Worm (Caenorhabditis elegans) whole organism, late embryonic: ENCODE results near the gene rga-5.

ENCODE experiments used
- C08G9.2 ChIP-seq: sonication (generic microtip); optimal IDR thresholded peaks from 2 replicates; lab custom pipeline; 2016; ENCODE audit warnings: mild to moderate bottlenecking, missing genetic modification characterization, moderate library complexity, missing compliant biosample characterization
- C38D4.7 ChIP-seq: fragments of 200-800 bp; sonication (Bioruptor generic); optimal IDR thresholded peaks from 2 replicates; lab custom pipeline; 2018; ENCODE audit warnings: mild to moderate bottlenecking, missing genetic modification characterization, moderate library complexity, missing compliant biosample characterization
- ahr-1 ChIP-seq: sonication (generic microtip); optimal IDR thresholded peaks from 2 replicates; lab custom pipeline; 2016; ENCODE audit warnings: missing genetic modification characterization, missing compliant biosample characterization
- ama-1 ChIP-seq: fragments of 150-350 bp; optimal IDR thresholded peaks from 2 replicates; lab custom pipeline; 2014
- ceh-14 ChIP-seq: sonication (generic microtip); optimal IDR thresholded peaks from 2 replicates; lab custom pipeline; 2016; ENCODE audit warnings: missing genotype, missing genetic modification characterization, missing compliant biosample characterization
- ceh-19 ChIP-seq: fragments of 200-800 bp; sonication (Bioruptor generic); optimal IDR thresholded peaks from 2 replicates; lab custom pipeline; 2018; ENCODE audit warnings: mild to moderate bottlenecking, missing genetic modification characterization, missing compliant biosample characterization
- ceh-2 ChIP-seq: sonication (generic microtip); optimal IDR thresholded peaks from 2 replicates; lab custom pipeline; 2016; ENCODE audit warnings: missing genotype, missing genetic modification characterization, missing compliant biosample characterization
- ceh-30 ChIP-seq: fragments of 150-350 bp; optimal IDR thresholded peaks from 2 replicates; lab custom pipeline; 2014; ENCODE audit warnings: missing biosample characterization, missing genetic modification characterization
- ceh-34 ChIP-seq: sonication (generic microtip); optimal IDR thresholded peaks from 2 replicates; lab custom pipeline; 2016; ENCODE audit warnings: mild to moderate bottlenecking, missing genetic modification characterization, missing compliant biosample characterization
- ceh-45 ChIP-seq: fragments of 200-800 bp; sonication (Bioruptor generic); IDR thresholded peaks from 2 replicates; pipeline ENCODE4 v1.3.6; 2022; ENCODE audit warnings: missing genetic modification reagents, missing genetic modification characterization, missing compliant biosample characterization
- ceh-48 ChIP-seq: sonication (generic microtip); optimal IDR thresholded peaks from 2 replicates; lab custom pipeline; 2016; ENCODE audit warnings: missing genetic modification characterization, inconsistent platforms, missing compliant biosample characterization
- che-1 ChIP-seq: sonication (generic microtip); optimal IDR thresholded peaks from 2 replicates; lab custom pipeline; 2016; ENCODE audit warnings: mild to moderate bottlenecking, missing genetic modification characterization, missing compliant biosample characterization
- dmd-4 ChIP-seq: sonication (generic microtip); optimal IDR thresholded peaks from 2 replicates; lab custom pipeline; 2016; ENCODE audit warnings: borderline replicate concordance, missing genetic modification characterization, missing compliant biosample characterization
- elt-2 ChIP-seq: sonication (generic microtip); optimal IDR thresholded peaks from 2 replicates; lab custom pipeline; 2016; ENCODE audit warnings: missing genetic modification reagents, missing genetic modification characterization, missing compliant biosample characterization
- elt-4 ChIP-seq: sonication (generic microtip); optimal IDR thresholded peaks from 2 replicates; lab custom pipeline; 2016; ENCODE audit warnings: missing genetic modification characterization, missing compliant biosample characterization
- ets-4 ChIP-seq: sonication (generic microtip); optimal IDR thresholded peaks from 2 replicates; lab custom pipeline; 2016; ENCODE audit warnings: missing genetic modification characterization, missing compliant biosample characterization
- fax-1 ChIP-seq: sonication (generic microtip); optimal IDR thresholded peaks from 2 replicates; lab custom pipeline; 2016; ENCODE audit warnings: missing genotype, missing genetic modification characterization, missing compliant biosample characterization
- hlh-6 ChIP-seq: sonication (generic microtip); optimal IDR thresholded peaks from 2 replicates; lab custom pipeline; 2016; ENCODE audit warnings: missing genotype, missing genetic modification characterization, missing compliant biosample characterization
- lin-11 ChIP-seq: fragments of 200-800 bp; sonication (Bioruptor generic); optimal IDR thresholded peaks from 2 replicates; lab custom pipeline; 2018; ENCODE audit warnings: mild to moderate bottlenecking, missing genetic modification characterization, missing compliant biosample characterization
- madf-2 ChIP-seq: sonication (generic microtip); optimal IDR thresholded peaks from 2 replicates; lab custom pipeline; 2017; ENCODE audit warnings: missing genetic modification characterization, missing compliant biosample characterization
- mec-3 ChIP-seq: sonication (generic microtip); optimal IDR thresholded peaks from 2 replicates; lab custom pipeline; 2016; ENCODE audit warnings: borderline replicate concordance, missing genetic modification characterization, missing compliant biosample characterization
- nfya-1 ChIP-seq: sonication (generic microtip); optimal IDR thresholded peaks from 2 replicates; lab custom pipeline; 2017; ENCODE audit warnings: missing genetic modification characterization, mild to moderate bottlenecking, missing compliant biosample characterization, antibody characterized with exemption, moderate library complexity
- nhr-11 ChIP-seq: fragments of 150-350 bp; optimal IDR thresholded peaks from 2 replicates; lab custom pipeline; 2014; ENCODE audit warnings: missing biosample characterization, missing genetic modification characterization
- odd-2 ChIP-seq: sonication (generic microtip); optimal IDR thresholded peaks from 2 replicates; lab custom pipeline; 2017; ENCODE audit warnings: antibody characterized with exemption, mild to moderate bottlenecking, missing genetic modification characterization, missing compliant biosample characterization
- pax-1 ChIP-seq: fragments of 150-350 bp; optimal IDR thresholded peaks from 2 replicates; lab custom pipeline; 2014; ENCODE audit warnings: missing biosample characterization, missing genetic modification characterization
- pha-4 ChIP-seq: fragments of 150-350 bp; optimal IDR thresholded peaks from 2 replicates; lab custom pipeline; 2018; ENCODE audit warnings: missing biosample characterization, missing genetic modification reagents, missing genetic modification characterization
- pqm-1 ChIP-seq: sonication (generic microtip); optimal IDR thresholded peaks from 2 replicates; lab custom pipeline; 2016; ENCODE audit warnings: missing genetic modification characterization, missing compliant biosample characterization
- pros-1 ChIP-seq: fragments of 150-350 bp; optimal IDR thresholded peaks from 2 replicates; lab custom pipeline; 2014; ENCODE audit warnings: missing biosample characterization, missing genetic modification reagents, missing genetic modification characterization
- ref-2 ChIP-seq: sonication (generic microtip); optimal IDR thresholded peaks from 2 replicates; lab custom pipeline; 2016; ENCODE audit warnings: missing genetic modification characterization, missing compliant biosample characterization
- rnt-1 ChIP-seq: sonication (generic microtip); optimal IDR thresholded peaks from 2 replicates; lab custom pipeline; 2016; ENCODE audit warnings: missing genetic modification characterization, missing compliant biosample characterization
- sdc-2 ChIP-seq: sonication (generic microtip); optimal IDR thresholded peaks from 2 replicates; lab custom pipeline; 2016; ENCODE audit warnings: missing genotype, missing genetic modification characterization, missing compliant biosample characterization
- sox-2 ChIP-seq: fragments of 200-800 bp; sonication (Bioruptor generic); IDR thresholded peaks from 2 replicates; pipeline ENCODE4 v1.3.6; 2022; ENCODE audit warnings: missing genetic modification reagents, missing genetic modification characterization, missing compliant biosample characterization
- sox-4 ChIP-seq: sonication (generic microtip); optimal IDR thresholded peaks from 2 replicates; lab custom pipeline; 2017; ENCODE audit warnings: mild to moderate bottlenecking, missing genetic modification characterization, inconsistent platforms, missing compliant biosample characterization
- tbx-7 ChIP-seq: sonication (generic microtip); optimal IDR thresholded peaks from 2 replicates; lab custom pipeline; 2016; ENCODE audit warnings: missing genotype, missing genetic modification characterization, missing compliant biosample characterization
- ttx-3 ChIP-seq: sonication (generic microtip); optimal IDR thresholded peaks from 2 replicates; lab custom pipeline; 2016; ENCODE audit warnings: missing genetic modification reagents, missing genetic modification characterization, missing compliant biosample characterization
- unc-42 ChIP-seq: sonication (generic microtip); optimal IDR thresholded peaks from 2 replicates; lab custom pipeline; 2016; ENCODE audit warnings: missing genotype, missing genetic modification characterization, missing compliant biosample characterization
- unc-55 ChIP-seq: sonication (generic microtip); optimal IDR thresholded peaks from 2 replicates; lab custom pipeline; 2017; ENCODE audit warnings: missing biosample characterization, missing genetic modification reagents, missing genetic modification characterization
- unc-86 ChIP-seq: sonication (generic microtip); optimal IDR thresholded peaks from 2 replicates; lab custom pipeline; 2016; ENCODE audit warnings: missing genetic modification characterization, missing compliant biosample characterization
- ztf-16 ChIP-seq: sonication (generic microtip); optimal IDR thresholded peaks from 2 replicates; lab custom pipeline; 2017; ENCODE audit warnings: missing genetic modification characterization, missing compliant biosample characterization

The rga-5 gene

ce11 chrIV:13827586-13827985, at the start of gene rga-5:
rga-5 (plus strand) TSS chrIV:13827886.
- TF ChIP-seq C38D4.7 (GFP tag; lab: Kevin White, UChicago) (no peak), mec-3 (no peak), ceh-30 (tag; lab: Kevin White, UChicago) (no peak), ceh-2 (tag; lab: Kevin White, UChicago) (no peak), unc-86 (tag; lab: Kevin White, UChicago) (no peak), sox-4 (tag; lab: Kevin White, UChicago) (no peak), pax-1 (tag; lab: Kevin White, UChicago) (no peak), dmd-4 (tag; lab: Kevin White, UChicago) (no peak), hlh-6 (tag; lab: Kevin White, UChicago) (no peak), ceh-19 (GFP tag; lab: Kevin White, UChicago) (no peak), ama-1 (lab: Kevin White, UChicago) (no peak)

ce11 chrIV:13778710-13779109, 49.0 kb upstream of the rga-5 start, which contains the start of gene gly-10:
gly-10 (plus strand) TSS chrIV:13779096.
- no peak for TF ChIP-seq nfya-1
- TF ChIP-seq pha-4 (tag; lab: Kevin White, UChicago), result no peak
- no peak for TF ChIP-seq ztf-16 (tag; lab: Kevin White, UChicago)
- no peak for TF ChIP-seq odd-2 (tag; lab: Kevin White, UChicago)
- TF ChIP-seq ceh-45 (GFP tag; lab: Robert Waterston, UW), result no peak
- no peak for TF ChIP-seq unc-55 (GFP tag; lab: Kevin White, UChicago)
- no peak for TF ChIP-seq unc-42 (tag; lab: Kevin White, UChicago)
- TF ChIP-seq pqm-1 (tag; lab: Kevin White, UChicago), result no peak
- no peak for TF ChIP-seq che-1
- no peak for TF ChIP-seq dmd-4 (tag; lab: Kevin White, UChicago)
- TF ChIP-seq rnt-1 (tag; lab: Kevin White, UChicago), result no peak
- TF ChIP-seq ceh-14, result no peak
- TF ChIP-seq ttx-3 (tag; lab: Kevin White, UChicago), result no peak
- no peak for TF ChIP-seq ets-4 (tag; lab: Kevin White, UChicago)
- no peak for TF ChIP-seq sdc-2 (tag; lab: Kevin White, UChicago)
- TF ChIP-seq tbx-7 (tag; lab: Kevin White, UChicago), result no peak
- no peak for TF ChIP-seq pros-1 (tag; lab: Kevin White, UChicago)

- no peak for TF ChIP-seq C08G9.2 (tag; lab: Kevin White, UChicago)
- TF ChIP-seq madf-2, result no peak
- TF ChIP-seq ztf-16 (tag; lab: Kevin White, UChicago), result no peak
- no peak for TF ChIP-seq ref-2 (tag; lab: Kevin White, UChicago)
- TF ChIP-seq sox-2, result no peak
- TF ChIP-seq ceh-48 (tag; lab: Kevin White, UChicago), result no peak
- no peak for TF ChIP-seq rnt-1 (tag; lab: Kevin White, UChicago)
- no peak for TF ChIP-seq fax-1 (tag; lab: Kevin White, UChicago)
- TF ChIP-seq C38D4.7 (GFP tag; lab: Kevin White, UChicago), result no peak
- TF ChIP-seq elt-2 (tag; lab: Kevin White, UChicago), result no peak
- no peak for TF ChIP-seq ahr-1 (tag; lab: Kevin White, UChicago)
- TF ChIP-seq sdc-2 (tag; lab: Kevin White, UChicago), result no peak
- no peak for TF ChIP-seq elt-4 (tag; lab: Kevin White, UChicago)
- no peak for TF ChIP-seq ceh-34 (tag; lab: Kevin White, UChicago)
- no peak for TF ChIP-seq lin-11 (tag; lab: Kevin White, UChicago)
- no peak for TF ChIP-seq dmd-4 (tag; lab: Kevin White, UChicago)
- no peak for TF ChIP-seq nhr-11 (tag; lab: Kevin White, UChicago)
Measured at ce11 chrIV:13782319-13782718, 45.4 kb upstream of the rga-5 start.
